Fruit fly (Drosophila melanogaster) whole organism, prepupa: Measurements from ENCODE around the gene CG5390.

ENCODE experiments used
- CG10631 ChIP-seq: fragments of 200-800 bp; sonication (Bioruptor generic); optimal IDR thresholded peaks from 2 replicates; lab custom pipeline; 2016; ENCODE audit warnings: missing biosample characterization, missing genetic modification characterization
- CG11762 ChIP-seq: fragments of 200-800 bp; sonication (Bioruptor generic); optimal IDR thresholded peaks from 3 replicates; lab custom pipeline; 2016; ENCODE audit warnings: missing biosample characterization, missing genetic modification characterization; ENCODE audit not compliant: insufficient read depth
- CG15336 ChIP-seq: fragments of 200-800 bp; sonication (Bioruptor generic); IDR thresholded peaks from 2 replicates; pipeline ENCODE4 v1.3.6; 2022; ENCODE audit warnings: missing biosample characterization, missing genetic modification characterization
- CG1621 ChIP-seq: fragments of 200-800 bp; sonication (Bioruptor generic); optimal IDR thresholded peaks from 3 replicates; lab custom pipeline; 2018; ENCODE audit warnings: missing biosample characterization, mild to moderate bottlenecking, missing genetic modification characterization
- CG32006 ChIP-seq: fragments of 200-800 bp; sonication (Bioruptor generic); optimal IDR thresholded peaks from 3 replicates; lab custom pipeline; 2017; ENCODE audit warnings: missing biosample characterization, mild to moderate bottlenecking, missing genetic modification characterization
- CG34406 ChIP-seq: fragments of 200-800 bp; sonication (Bioruptor generic); optimal IDR thresholded peaks from 3 replicates; lab custom pipeline; 2016; ENCODE audit warnings: missing biosample characterization, missing genetic modification characterization
- CG6276 ChIP-seq: fragments of 200-800 bp; sonication (Bioruptor generic); optimal IDR thresholded peaks from 2 replicates; lab custom pipeline; 2017; ENCODE audit warnings: missing biosample characterization, mild to moderate bottlenecking, missing genetic modification characterization
- CG6808 ChIP-seq: fragments of 200-800 bp; sonication (Bioruptor generic); optimal IDR thresholded peaks from 3 replicates; lab custom pipeline; 2017; ENCODE audit warnings: missing biosample characterization, missing genetic modification characterization, mild to moderate bottlenecking, moderate library complexity, missing genetic modification reagents
- CG6854 ChIP-seq: fragments of 200-800 bp; sonication (Bioruptor generic); optimal IDR thresholded peaks from 2 replicates; lab custom pipeline; 2017; ENCODE audit warnings: missing biosample characterization, mild to moderate bottlenecking, missing genetic modification characterization
- CG7368 ChIP-seq: fragments of 200-800 bp; sonication (Bioruptor generic); optimal IDR thresholded peaks from 3 replicates; lab custom pipeline; 2016; ENCODE audit warnings: missing biosample characterization, missing genetic modification characterization
- CG8632 ChIP-seq: fragments of 200-800 bp; sonication (Bioruptor generic); optimal IDR thresholded peaks from 3 replicates; lab custom pipeline; 2016; ENCODE audit warnings: missing biosample characterization, missing genetic modification characterization
- Eip78C ChIP-seq: fragments of 200-800 bp; sonication (Bioruptor generic); peaks from one replicate; lab custom pipeline; 2016; ENCODE audit warnings: missing biosample characterization, missing genetic modification characterization
- Eip93F ChIP-seq: fragments of 200-800 bp; sonication (Bioruptor generic); optimal IDR thresholded peaks from 2 replicates; lab custom pipeline; 2016; ENCODE audit warnings: missing biosample characterization, mild to moderate bottlenecking, missing genetic modification characterization
- Ets21C ChIP-seq: fragments of 200-800 bp; sonication (Bioruptor generic); optimal IDR thresholded peaks from 3 replicates; lab custom pipeline; 2016; ENCODE audit warnings: missing biosample characterization, missing genetic modification characterization
- Ets96B ChIP-seq: fragments of 200-800 bp; optimal IDR thresholded peaks from 2 replicates; lab custom pipeline; 2019; ENCODE audit warnings: missing biosample characterization, mild to moderate bottlenecking, missing genetic modification characterization, moderate library complexity
- Gug ChIP-seq: fragments of 200-800 bp; sonication (Bioruptor generic); IDR thresholded peaks from 2 replicates; pipeline ENCODE4 v1.3.6; 2022; ENCODE audit warnings: missing biosample characterization, missing genetic modification characterization
- Hr38 ChIP-seq: sonication (Bioruptor generic); optimal IDR thresholded peaks from 2 replicates; lab custom pipeline; 2016; ENCODE audit warnings: missing biosample characterization, missing genetic modification characterization
- Hr39 ChIP-seq: fragments of 200-800 bp; sonication (Bioruptor generic); optimal IDR thresholded peaks from 2 replicates; lab custom pipeline; 2016; ENCODE audit warnings: missing biosample characterization, missing genetic modification characterization
- Hr4 ChIP-seq: fragments of 200-800 bp; sonication (Bioruptor generic); optimal IDR thresholded peaks from 3 replicates; lab custom pipeline; 2016; ENCODE audit warnings: missing biosample characterization, missing genetic modification characterization
- Lpt ChIP-seq: fragments of 200-800 bp; sonication (Bioruptor generic); optimal IDR thresholded peaks from 3 replicates; lab custom pipeline; 2016; ENCODE audit warnings: missing biosample characterization, missing genetic modification characterization
- Met ChIP-seq: fragments of 200-800 bp; sonication (Bioruptor generic); optimal IDR thresholded peaks from 3 replicates; lab custom pipeline; 2016; ENCODE audit warnings: missing biosample characterization, missing genetic modification characterization
- OdsH ChIP-seq: fragments of 200-800 bp; sonication (Bioruptor generic); optimal IDR thresholded peaks from 3 replicates; lab custom pipeline; 2016; ENCODE audit warnings: missing biosample characterization, missing genetic modification characterization
- Smox ChIP-seq: fragments of 200-800 bp; sonication (Bioruptor generic); optimal IDR thresholded peaks from 3 replicates; lab custom pipeline; 2016; ENCODE audit warnings: missing biosample characterization, missing genetic modification characterization
- Sox102F ChIP-seq: fragments of 200-800 bp; sonication (Bioruptor generic); optimal IDR thresholded peaks from 2 replicates; lab custom pipeline; 2016; ENCODE audit warnings: missing biosample characterization, mild to moderate bottlenecking, missing genetic modification characterization
- Sox14 ChIP-seq: fragments of 200-800 bp; sonication (Bioruptor generic); optimal IDR thresholded peaks from 3 replicates; lab custom pipeline; 2016; ENCODE audit warnings: missing biosample characterization, missing genetic modification characterization
- Sox15 ChIP-seq: fragments of 200-800 bp; sonication (Bioruptor generic); optimal IDR thresholded peaks from 3 replicates; lab custom pipeline; 2016; ENCODE audit warnings: missing biosample characterization, missing genetic modification characterization
- acj6 ChIP-seq: fragments of 200-800 bp; sonication (Bioruptor generic); optimal IDR thresholded peaks from 3 replicates; lab custom pipeline; 2016; ENCODE audit warnings: missing biosample characterization, missing genetic modification characterization
- dac ChIP-seq: fragments of 200-800 bp; sonication (Bioruptor generic); optimal IDR thresholded peaks from 2 replicates; lab custom pipeline; 2017; ENCODE audit warnings: missing biosample characterization, mild to moderate bottlenecking, missing genetic modification characterization
- dsx ChIP-seq: fragments of 200-800 bp; optimal IDR thresholded peaks from 3 replicates; lab custom pipeline; 2019; ENCODE audit warnings: missing biosample characterization, mild to moderate bottlenecking, missing genetic modification characterization, moderate library complexity; ENCODE audit not compliant: poor library complexity, severe bottlenecking
- eg ChIP-seq: fragments of 200-800 bp; sonication (Bioruptor generic); IDR thresholded peaks from 3 replicates; pipeline ENCODE4 v1.3.6; 2022; ENCODE audit warnings: missing biosample characterization, missing genetic modification characterization
- fd85E ChIP-seq: fragments of 200-800 bp; sonication (Bioruptor generic); optimal IDR thresholded peaks from 3 replicates; lab custom pipeline; 2016; ENCODE audit warnings: missing biosample characterization, missing genetic modification characterization
- lz ChIP-seq: fragments of 200-800 bp; sonication (Bioruptor generic); optimal IDR thresholded peaks from 3 replicates; lab custom pipeline; 2016; ENCODE audit warnings: missing biosample characterization, missing genetic modification characterization
- net ChIP-seq: fragments of 200-800 bp; sonication (Bioruptor generic); optimal IDR thresholded peaks from 3 replicates; lab custom pipeline; 2016; ENCODE audit warnings: missing biosample characterization, missing genetic modification characterization
- pdm3 ChIP-seq: fragments of 200-800 bp; sonication (Bioruptor generic); optimal IDR thresholded peaks from 3 replicates; lab custom pipeline; 2016; ENCODE audit warnings: missing biosample characterization, missing genetic modification characterization
- svp ChIP-seq: fragments of 200-800 bp; sonication (Bioruptor generic); peaks from one replicate; lab custom pipeline; 2016; ENCODE audit warnings: missing biosample characterization, missing genetic modification characterization

The CG5390 gene

dm6 chr2L:10260750-10261493 lies 45.5 kb downstream of the CG5390 start, which contains the start of gene Pten (continued):
- TF ChIP-seq CG1621 (tag; lab: Kevin White, UChicago) (no peak), CG7368 (no peak), Smox (GFP tag; lab: Kevin White, UChicago) (no peak), eg (GFP tag; lab: Robert Waterston, UW) (no peak), Hr39 (GFP tag; lab: Kevin White, UChicago) (no peak), Eip93F (no peak), pdm3 (GFP tag; lab: Kevin White, UChicago) (no peak), Met (GFP tag; lab: Kevin White, UChicago) (peak; percentile 71), lz (peak; percentile 69), dsx (no peak), net (no peak), CG15336 (GFP tag; lab: Robert Waterston, UW) (peak; percentile 72), Hr4 (GFP tag; lab: Kevin White, UChicago) (peak; percentile 80), CG8632 (GFP tag; lab: Kevin White, UChicago) (peak; percentile 37), fd85E (GFP tag; lab: Kevin White, UChicago) (no peak), svp (GFP tag; lab: Kevin White, UChicago) (no peak), CG6808 (GFP tag; lab: Kevin White, UChicago) (no peak), CG32006 (GFP tag; lab: Kevin White, UChicago) (no peak), Sox15 (GFP tag; lab: Kevin White, UChicago) (peak; percentile 11), CG11762 (no peak), CG10631 (GFP tag; lab: Kevin White, UChicago) (no peak), Gug (GFP tag; lab: Robert Waterston, UW) (no peak), CG6276 (no peak), Sox102F (GFP tag; lab: Kevin White, UChicago) (no peak), CG6854 (peak; percentile 25), Ets21C (GFP tag; lab: Kevin White, UChicago) (peak; percentile 42), Lpt (GFP tag; lab: Kevin White, UChicago) (no peak), CG34406 (GFP tag; lab: Kevin White, UChicago) (no peak), Ets96B (tag; lab: Kevin White, UChicago) (peak; percentile 55), Sox14 (GFP tag; lab: Kevin White, UChicago) (peak; percentile 55)

dm6 chr2L:10259960-10260749 lies 46.2 kb downstream of the CG5390 start:
- TF ChIP-seq Eip78C (GFP tag; lab: Kevin White, UChicago), result peak; percentile 83
- no peak for TF ChIP-seq Smox (GFP tag; lab: Kevin White, UChicago)
- TF ChIP-seq, all 60 proteins: peak for 1

- TF ChIP-seq CG6854 (no peak), pdm3 (GFP tag; lab: Kevin White, UChicago) (no peak), Sox102F (GFP tag; lab: Kevin White, UChicago) (no peak), OdsH (GFP tag; lab: Kevin White, UChicago) (no peak), eg (GFP tag; lab: Robert Waterston, UW) (no peak), Hr4 (GFP tag; lab: Kevin White, UChicago) (no peak), Lpt (GFP tag; lab: Kevin White, UChicago) (no peak), Ets21C (GFP tag; lab: Kevin White, UChicago) (no peak), CG10631 (GFP tag; lab: Kevin White, UChicago) (no peak), acj6 (no peak), CG1621 (tag; lab: Kevin White, UChicago) (no peak), dac (GFP tag; lab: Kevin White, UChicago) (no peak), Hr38 (GFP tag; lab: Kevin White, UChicago) (no peak)
These were observed 50.7 kb downstream of the CG5390 start, which contains the start of gene CG5676 for dm6 chr2L:10255725-10256158. Gene CG5676 (minus strand): TSS chr2L:10255891.
